Fruit fly (Drosophila melanogaster) whole organism, prepupa: ENCODE data around the gene Rbcn-3A.

Source experiments
- CG10669 ChIP-seq: fragments of 200-800 bp; sonication (Bioruptor generic); optimal IDR thresholded peaks from 3 replicates; lab custom pipeline; 2018; ENCODE audit warnings: missing biosample characterization, mild to moderate bottlenecking, missing genetic modification characterization, moderate library complexity
- CG11294 ChIP-seq: fragments of 200-800 bp; sonication (Bioruptor generic); IDR thresholded peaks from 2 replicates; pipeline ENCODE4 v1.3.6; 2022; ENCODE audit warnings: missing biosample characterization, missing genetic modification characterization
- CG11762 ChIP-seq: fragments of 200-800 bp; sonication (Bioruptor generic); optimal IDR thresholded peaks from 3 replicates; lab custom pipeline; 2016; ENCODE audit warnings: missing biosample characterization, missing genetic modification characterization; ENCODE audit not compliant: insufficient read depth
- CG11902 ChIP-seq: fragments of 200-800 bp; sonication (Bioruptor generic); optimal IDR thresholded peaks from 3 replicates; lab custom pipeline; 2016; ENCODE audit warnings: missing biosample characterization, missing genetic modification characterization
- CG15336 ChIP-seq: fragments of 200-800 bp; sonication (Bioruptor generic); IDR thresholded peaks from 2 replicates; pipeline ENCODE4 v1.3.6; 2022; ENCODE audit warnings: missing biosample characterization, missing genetic modification characterization
- CG1621 ChIP-seq: fragments of 200-800 bp; sonication (Bioruptor generic); optimal IDR thresholded peaks from 3 replicates; lab custom pipeline; 2018; ENCODE audit warnings: missing biosample characterization, mild to moderate bottlenecking, missing genetic modification characterization
- CG16779 ChIP-seq: fragments of 200-800 bp; sonication (Bioruptor generic); optimal IDR thresholded peaks from 3 replicates; lab custom pipeline; 2017; ENCODE audit warnings: missing biosample characterization, mild to moderate bottlenecking, missing genetic modification characterization
- CG3032 ChIP-seq: fragments of 200-800 bp; optimal IDR thresholded peaks from 2 replicates; lab custom pipeline; 2019; ENCODE audit warnings: missing biosample characterization, mild to moderate bottlenecking, missing genetic modification characterization, moderate library complexity
- CG31627 ChIP-seq: fragments of 200-800 bp; sonication (Bioruptor generic); optimal IDR thresholded peaks from 3 replicates; lab custom pipeline; 2016; ENCODE audit warnings: missing biosample characterization, missing genetic modification characterization
- CG32006 ChIP-seq: fragments of 200-800 bp; sonication (Bioruptor generic); optimal IDR thresholded peaks from 3 replicates; lab custom pipeline; 2017; ENCODE audit warnings: missing biosample characterization, mild to moderate bottlenecking, missing genetic modification characterization
- CG34406 ChIP-seq: fragments of 200-800 bp; sonication (Bioruptor generic); optimal IDR thresholded peaks from 3 replicates; lab custom pipeline; 2016; ENCODE audit warnings: missing biosample characterization, missing genetic modification characterization
- CG6276 ChIP-seq: fragments of 200-800 bp; sonication (Bioruptor generic); optimal IDR thresholded peaks from 2 replicates; lab custom pipeline; 2017; ENCODE audit warnings: missing biosample characterization, mild to moderate bottlenecking, missing genetic modification characterization
- CG6792 ChIP-seq: fragments of 200-800 bp; sonication (Bioruptor generic); optimal IDR thresholded peaks from 3 replicates; lab custom pipeline; 2016; ENCODE audit warnings: missing biosample characterization, missing genetic modification characterization
- CG6854 ChIP-seq: fragments of 200-800 bp; sonication (Bioruptor generic); optimal IDR thresholded peaks from 2 replicates; lab custom pipeline; 2017; ENCODE audit warnings: missing biosample characterization, mild to moderate bottlenecking, missing genetic modification characterization
- CG7368 ChIP-seq: fragments of 200-800 bp; sonication (Bioruptor generic); optimal IDR thresholded peaks from 3 replicates; lab custom pipeline; 2016; ENCODE audit warnings: missing biosample characterization, missing genetic modification characterization
- CG8319 ChIP-seq: fragments of 200-800 bp; sonication (Bioruptor generic); optimal IDR thresholded peaks from 3 replicates; lab custom pipeline; 2016; ENCODE audit warnings: missing biosample characterization, missing genetic modification characterization
- CG8632 ChIP-seq: fragments of 200-800 bp; sonication (Bioruptor generic); optimal IDR thresholded peaks from 3 replicates; lab custom pipeline; 2016; ENCODE audit warnings: missing biosample characterization, missing genetic modification characterization
- CG9139 ChIP-seq: fragments of 200-800 bp; sonication (Bioruptor generic); optimal IDR thresholded peaks from 3 replicates; lab custom pipeline; 2017; ENCODE audit warnings: missing biosample characterization, mild to moderate bottlenecking, missing genetic modification characterization
- Eip75B ChIP-seq: fragments of 200-800 bp; sonication (Bioruptor generic); optimal IDR thresholded peaks from 3 replicates; lab custom pipeline; 2016; ENCODE audit warnings: missing biosample characterization, missing genetic modification characterization
- Eip78C ChIP-seq: fragments of 200-800 bp; sonication (Bioruptor generic); peaks from one replicate; lab custom pipeline; 2016; ENCODE audit warnings: missing biosample characterization, missing genetic modification characterization
- Eip93F ChIP-seq: fragments of 200-800 bp; sonication (Bioruptor generic); optimal IDR thresholded peaks from 2 replicates; lab custom pipeline; 2016; ENCODE audit warnings: missing biosample characterization, mild to moderate bottlenecking, missing genetic modification characterization
- Ets21C ChIP-seq: fragments of 200-800 bp; sonication (Bioruptor generic); optimal IDR thresholded peaks from 3 replicates; lab custom pipeline; 2016; ENCODE audit warnings: missing biosample characterization, missing genetic modification characterization
- Hr39 ChIP-seq: fragments of 200-800 bp; sonication (Bioruptor generic); optimal IDR thresholded peaks from 2 replicates; lab custom pipeline; 2016; ENCODE audit warnings: missing biosample characterization, missing genetic modification characterization
- Hr4 ChIP-seq: fragments of 200-800 bp; sonication (Bioruptor generic); optimal IDR thresholded peaks from 3 replicates; lab custom pipeline; 2016; ENCODE audit warnings: missing biosample characterization, missing genetic modification characterization
- Lpt ChIP-seq: fragments of 200-800 bp; sonication (Bioruptor generic); optimal IDR thresholded peaks from 3 replicates; lab custom pipeline; 2016; ENCODE audit warnings: missing biosample characterization, missing genetic modification characterization
- Met ChIP-seq: fragments of 200-800 bp; sonication (Bioruptor generic); optimal IDR thresholded peaks from 3 replicates; lab custom pipeline; 2016; ENCODE audit warnings: missing biosample characterization, missing genetic modification characterization
- OdsH ChIP-seq: fragments of 200-800 bp; sonication (Bioruptor generic); optimal IDR thresholded peaks from 3 replicates; lab custom pipeline; 2016; ENCODE audit warnings: missing biosample characterization, missing genetic modification characterization
- Smox ChIP-seq: fragments of 200-800 bp; sonication (Bioruptor generic); optimal IDR thresholded peaks from 3 replicates; lab custom pipeline; 2016; ENCODE audit warnings: missing biosample characterization, missing genetic modification characterization
- Sox102F ChIP-seq: fragments of 200-800 bp; sonication (Bioruptor generic); optimal IDR thresholded peaks from 2 replicates; lab custom pipeline; 2016; ENCODE audit warnings: missing biosample characterization, mild to moderate bottlenecking, missing genetic modification characterization
- Sox15 ChIP-seq: fragments of 200-800 bp; sonication (Bioruptor generic); optimal IDR thresholded peaks from 3 replicates; lab custom pipeline; 2016; ENCODE audit warnings: missing biosample characterization, missing genetic modification characterization
- achi ChIP-seq: fragments of 200-800 bp; sonication (Bioruptor generic); optimal IDR thresholded peaks from 3 replicates; lab custom pipeline; 2016; ENCODE audit warnings: missing biosample characterization, missing genetic modification characterization
- acj6 ChIP-seq: fragments of 200-800 bp; sonication (Bioruptor generic); optimal IDR thresholded peaks from 3 replicates; lab custom pipeline; 2016; ENCODE audit warnings: missing biosample characterization, missing genetic modification characterization
- cyc ChIP-seq: fragments of 200-800 bp; sonication (Bioruptor generic); optimal IDR thresholded peaks from 3 replicates; lab custom pipeline; 2016; ENCODE audit warnings: missing biosample characterization, missing genetic modification characterization
- dac ChIP-seq: fragments of 200-800 bp; sonication (Bioruptor generic); optimal IDR thresholded peaks from 2 replicates; lab custom pipeline; 2017; ENCODE audit warnings: missing biosample characterization, mild to moderate bottlenecking, missing genetic modification characterization
- dsx ChIP-seq: fragments of 200-800 bp; optimal IDR thresholded peaks from 3 replicates; lab custom pipeline; 2019; ENCODE audit warnings: missing biosample characterization, mild to moderate bottlenecking, missing genetic modification characterization, moderate library complexity; ENCODE audit not compliant: poor library complexity, severe bottlenecking
- eg ChIP-seq: fragments of 200-800 bp; sonication (Bioruptor generic); IDR thresholded peaks from 3 replicates; pipeline ENCODE4 v1.3.6; 2022; ENCODE audit warnings: missing biosample characterization, missing genetic modification characterization
- esn ChIP-seq: fragments of 200-800 bp; sonication (Bioruptor generic); optimal IDR thresholded peaks from 2 replicates; lab custom pipeline; 2016; ENCODE audit warnings: missing biosample characterization, mild to moderate bottlenecking, missing genetic modification characterization, moderate library complexity
- fd59A ChIP-seq: fragments of 200-800 bp; sonication (Bioruptor generic); optimal IDR thresholded peaks from 2 replicates; lab custom pipeline; 2017; ENCODE audit warnings: missing biosample characterization, mild to moderate bottlenecking, missing genetic modification characterization, missing genetic modification reagents
- fkh ChIP-seq: fragments of 200-800 bp; sonication (Bioruptor generic); optimal IDR thresholded peaks from 3 replicates; lab custom pipeline; 2017; ENCODE audit warnings: missing biosample characterization, mild to moderate bottlenecking, missing genetic modification characterization, moderate library complexity
- lz ChIP-seq: fragments of 200-800 bp; sonication (Bioruptor generic); optimal IDR thresholded peaks from 3 replicates; lab custom pipeline; 2016; ENCODE audit warnings: missing biosample characterization, missing genetic modification characterization
- net ChIP-seq: fragments of 200-800 bp; sonication (Bioruptor generic); optimal IDR thresholded peaks from 3 replicates; lab custom pipeline; 2016; ENCODE audit warnings: missing biosample characterization, missing genetic modification characterization
- pdm3 ChIP-seq: fragments of 200-800 bp; sonication (Bioruptor generic); optimal IDR thresholded peaks from 3 replicates; lab custom pipeline; 2016; ENCODE audit warnings: missing biosample characterization, missing genetic modification characterization
- salr ChIP-seq, 2 experiments: fragments of 200-800 bp; sonication (Bioruptor generic); optimal IDR thresholded peaks; 3 replicates each; lab custom pipeline; 2016 to 2018; ENCODE audit warnings: missing biosample characterization in 2 of 2, missing genetic modification characterization in 2 of 2, mild to moderate bottlenecking in 1 of 2
- spab ChIP-seq: fragments of 200-800 bp; sonication (Bioruptor generic); optimal IDR thresholded peaks from 2 replicates; lab custom pipeline; 2017; ENCODE audit warnings: missing biosample characterization, mild to moderate bottlenecking, missing genetic modification characterization, missing genetic modification reagents
- ss ChIP-seq, 2 experiments: fragments of 200-800 bp; sonication (Bioruptor generic); optimal IDR thresholded peaks; 2 replicates in 1 of 2; 3 replicates in 1 of 2; lab custom pipeline; 2017 to 2018; ENCODE audit warnings: mild to moderate bottlenecking in 2 of 2, missing biosample characterization in 2 of 2, missing genetic modification characterization in 2 of 2, moderate library complexity in 1 of 2
- svp ChIP-seq: fragments of 200-800 bp; sonication (Bioruptor generic); peaks from one replicate; lab custom pipeline; 2016; ENCODE audit warnings: missing biosample characterization, missing genetic modification characterization
- topi ChIP-seq: fragments of 200-800 bp; sonication (Bioruptor generic); optimal IDR thresholded peaks from 3 replicates; lab custom pipeline; 2016; ENCODE audit warnings: missing biosample characterization, missing genetic modification characterization

Gene Rbcn-3A

DNA sequence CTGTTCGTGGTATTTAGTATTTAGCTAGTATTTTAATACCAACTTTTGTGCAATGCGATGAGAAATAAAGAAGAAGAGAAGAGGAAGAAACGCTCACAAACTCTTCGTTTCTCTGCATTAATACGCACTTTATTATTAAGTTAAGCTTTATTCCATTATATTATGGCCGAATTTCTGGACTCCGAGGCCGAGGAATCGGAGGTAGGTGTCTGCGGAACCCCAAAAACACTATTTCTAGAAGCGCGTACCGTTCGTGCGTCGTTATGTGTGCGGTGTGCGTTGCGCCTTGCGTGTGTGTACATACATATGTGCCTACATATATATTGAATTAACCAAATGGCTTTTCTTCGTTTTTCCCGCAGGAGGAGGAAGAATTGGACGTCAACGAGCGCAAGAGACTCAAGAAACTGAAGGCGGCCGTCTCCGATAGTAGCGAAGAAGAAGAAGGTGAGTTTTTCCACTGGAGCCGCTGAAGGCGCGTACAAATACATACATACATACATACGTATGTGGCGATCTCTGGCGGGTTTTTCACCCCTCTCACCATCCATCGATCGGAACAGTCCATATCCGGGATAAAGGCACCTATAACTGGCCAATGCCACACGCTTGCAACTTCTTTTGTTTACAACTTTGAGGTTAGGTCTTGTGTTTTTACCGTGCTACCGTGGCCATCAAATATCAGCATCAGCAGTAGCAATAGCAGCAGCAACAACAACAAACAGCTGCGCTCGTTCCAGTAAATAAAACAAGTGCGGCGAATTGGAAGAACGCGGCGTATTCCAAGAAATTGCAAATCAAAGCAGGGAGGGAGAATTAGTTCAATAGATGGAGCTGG, 12.7 kb upstream of the Rbcn-3A start, which contains the start of gene Spt6:
Gene Spt6 (plus strand): TSS at position 53 of the 838 bp plus-strand sequence.
- TF ChIP-seq Eip75B (GFP tag; lab: Kevin White, UChicago), result no peak
- TF ChIP-seq achi, result no peak
- no peak for TF ChIP-seq CG6792
- no peak for TF ChIP-seq Met
- no peak for TF ChIP-seq eg (GFP tag; lab: Robert Waterston, UW)
- no peak for TF ChIP-seq fkh (GFP tag; lab: Kevin White, UChicago)
- TF ChIP-seq ss (GFP tag; optimal IDR thresholded peaks at IDR 0.05; lab: Kevin White, UChicago), result peak in 1 of 2 experiments; percentile 8
- peak; percentile 23 for TF ChIP-seq CG1621
- TF ChIP-seq Eip78C (GFP tag; lab: Kevin White, UChicago), result peak; percentile 5
- TF ChIP-seq esn, result no peak
- no peak for TF ChIP-seq CG8319 (GFP tag; lab: Kevin White, UChicago)
- peak; percentile 34 for TF ChIP-seq svp (GFP tag; lab: Kevin White, UChicago)
- TF ChIP-seq CG9139 (GFP tag; lab: Kevin White, UChicago), result no peak
- TF ChIP-seq CG10669 (GFP tag; lab: Kevin White, UChicago), result no peak

DNA sequence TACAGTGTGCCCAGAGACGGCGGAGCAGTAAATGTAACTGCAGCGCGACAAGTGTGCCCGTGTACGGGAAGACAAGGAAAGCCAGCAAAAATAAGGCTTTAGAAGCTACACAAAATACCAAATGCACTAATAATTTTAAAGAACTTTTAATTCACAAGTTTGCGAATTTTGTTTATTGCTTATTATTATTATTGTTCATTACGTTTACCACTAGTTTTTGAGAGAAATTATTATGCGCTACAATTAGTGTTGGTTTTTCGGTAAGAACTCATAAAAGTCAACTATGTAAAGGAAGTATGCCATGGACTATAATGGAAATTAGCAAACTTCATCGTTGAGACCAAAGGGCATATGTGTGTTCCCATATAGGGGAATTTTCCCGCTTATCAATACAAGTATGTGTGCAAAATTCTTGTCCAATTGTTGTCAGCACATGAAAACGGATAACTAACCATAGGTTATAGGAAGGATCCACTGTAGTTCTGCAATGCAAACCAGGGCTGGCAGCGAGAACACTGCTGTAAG, 12.0 kb upstream of the Rbcn-3A start, which contains the start of gene schlank:
Gene schlank (minus strand): TSS at position 42 of the 525 bp plus-strand sequence.
- TF ChIP-seq lz (GFP tag; lab: Kevin White, UChicago) (peak; percentile 59), fd59A (GFP tag; lab: Kevin White, UChicago) (peak; percentile 12), topi (GFP tag; lab: Kevin White, UChicago) (peak; percentile 43), CG6792 (peak; percentile 28), CG11902 (GFP tag; lab: Kevin White, UChicago) (peak; percentile 49), CG34406 (GFP tag; lab: Kevin White, UChicago) (peak; percentile 15), CG6854 (GFP tag; lab: Kevin White, UChicago) (no peak), eg (GFP tag; lab: Robert Waterston, UW) (peak; percentile 81), CG11762 (GFP tag; lab: Kevin White, UChicago) (peak; percentile 16), CG1621 (no peak), Eip75B (GFP tag; lab: Kevin White, UChicago) (peak; percentile 63), CG31627 (peak; percentile 74), CG32006 (GFP tag; lab: Kevin White, UChicago) (no peak), Eip78C (GFP tag; lab: Kevin White, UChicago) (peak; percentile 85), svp (GFP tag; lab: Kevin White, UChicago) (peak; percentile 71), Hr4 (peak; percentile 65), Ets21C (GFP tag; lab: Kevin White, UChicago) (peak; percentile 48), CG8632 (GFP tag; lab: Kevin White, UChicago) (no peak), acj6 (GFP tag; lab: Kevin White, UChicago) (no peak), CG15336 (GFP tag; lab: Robert Waterston, UW) (peak; percentile 62), esn (peak; percentile 61), salr (GFP tag; optimal IDR thresholded peaks at IDR 0.05; lab: Kevin White, UChicago) (peak in 1 of 2 experiments; percentile 10), Smox (GFP tag; lab: Kevin White, UChicago) (no peak), CG6276 (GFP tag; lab: Kevin White, UChicago) (no peak), CG11294 (GFP tag; lab: Robert Waterston, UW) (peak; percentile 29; the same call in 1 of the 2 replicates), Hr39 (peak; percentile 70), cyc (GFP tag; lab: Kevin White, UChicago) (peak; percentile 61), Sox102F (GFP tag; lab: Kevin White, UChicago) (no peak), spab (no peak), Sox15 (GFP tag; lab: Kevin White, UChicago) (peak; percentile 52), Eip93F (GFP tag; lab: Kevin White, UChicago) (no peak), CG3032 (peak; percentile 62), CG16779 (no peak), dsx (GFP tag; lab: Kevin White, UChicago) (peak; percentile 51), CG8319 (GFP tag; lab: Kevin White, UChicago) (peak; percentile 44), Lpt (GFP tag; lab: Kevin White, UChicago) (no peak), net (GFP tag; lab: Kevin White, UChicago) (peak; percentile 19), pdm3 (no peak), CG7368 (GFP tag; lab: Kevin White, UChicago) (peak; percentile 20), dac (peak; percentile 10), OdsH (GFP tag; lab: Kevin White, UChicago) (no peak), ss (GFP tag; optimal IDR thresholded peaks at IDR 0.05; lab: Kevin White, UChicago) (no peak)
